Fruit fly (Drosophila melanogaster) Kc167 (cell line): ENCODE measurements around the gene CG45154.

Experiments
- Myc ChIP-seq: fragments of >200 bp; optimal IDR thresholded peaks from 2 replicates; lab custom pipeline; 2017; ENCODE audit warnings: missing external identifiers
- Sin3A ChIP-seq: fragments of >200 bp; optimal IDR thresholded peaks from 2 replicates; lab custom pipeline; 2018; ENCODE audit warnings: missing external identifiers
- h ChIP-seq: fragments of >200 bp; optimal IDR thresholded peaks from 3 replicates; lab custom pipeline; 2018; ENCODE audit warnings: missing external identifiers
- insv ChIP-seq: fragments of >200 bp; optimal IDR thresholded peaks from 3 replicates; lab custom pipeline; 2018; ENCODE audit warnings: missing external identifiers
- psq ChIP-seq: fragments of >200 bp; optimal IDR thresholded peaks from 2 replicates; lab custom pipeline; 2017; ENCODE audit warnings: missing external identifiers
- ttk ChIP-seq: sonication (Bioruptor generic); optimal IDR thresholded peaks from 2 replicates; lab custom pipeline; 2017; ENCODE audit warnings: missing external identifiers

Gene CG45154

dm6 chrX:21146941-21147340 lies at the start of gene CG45154:
Gene CG45154 (minus strand): TSS chrX:21147041.
- TF ChIP-seq ttk (lab: Kevin White, UChicago) (no peak), psq (lab: Kevin White, UChicago) (no peak), insv (lab: Kevin White, UChicago) (no peak), h (no peak), Sin3A (lab: Kevin White, UChicago) (no peak), Myc (lab: Kevin White, UChicago) (no peak)

- no peak for TF ChIP-seq h
- no peak for TF ChIP-seq Myc (lab: Kevin White, UChicago)
- no peak for TF ChIP-seq psq (lab: Kevin White, UChicago)
- no peak for TF ChIP-seq ttk (lab: Kevin White, UChicago)
- no peak for TF ChIP-seq Sin3A (lab: Kevin White, UChicago)
- TF ChIP-seq insv (lab: Kevin White, UChicago), result no peak
Observed at dm6 chrX:21192953-21193352, 46.1 kb upstream of the CG45154 start, which contains the start of gene ccb. Gene ccb (plus strand): TSS chrX:21193253.

dm6 chrX:21127267-21127666 lies 19.6 kb downstream of the CG45154 start:
- TF ChIP-seq h (no peak), Sin3A (lab: Kevin White, UChicago) (no peak), ttk (lab: Kevin White, UChicago) (no peak), psq (lab: Kevin White, UChicago) (no peak), insv (lab: Kevin White, UChicago) (no peak), Myc (lab: Kevin White, UChicago) (no peak)

- TF ChIP-seq Myc (lab: Kevin White, UChicago), result no peak
- no peak for TF ChIP-seq h
- no peak for TF ChIP-seq psq (lab: Kevin White, UChicago)
- TF ChIP-seq Sin3A (lab: Kevin White, UChicago), result no peak
- no peak for TF ChIP-seq ttk (lab: Kevin White, UChicago)
- TF ChIP-seq insv (lab: Kevin White, UChicago), result no peak
Observed at dm6 chrX:21126790-21127189, 20.1 kb downstream of the CG45154 start.

- TF ChIP-seq h (no peak), ttk (lab: Kevin White, UChicago) (no peak), insv (lab: Kevin White, UChicago) (no peak), psq (lab: Kevin White, UChicago) (no peak), Myc (lab: Kevin White, UChicago) (no peak), Sin3A (lab: Kevin White, UChicago) (no peak)
Observed at dm6 chrX:21125966-21126553, 20.8 kb downstream of the CG45154 start.

dm6 chrX:21124176-21124575 lies 22.7 kb downstream of the CG45154 start:
- no peak for TF ChIP-seq Myc (lab: Kevin White, UChicago)
- no peak for TF ChIP-seq h
- no peak for TF ChIP-seq ttk (lab: Kevin White, UChicago)

- TF ChIP-seq Sin3A (lab: Kevin White, UChicago), result no peak
- TF ChIP-seq insv (lab: Kevin White, UChicago), result no peak
- TF ChIP-seq Myc (lab: Kevin White, UChicago), result no peak
- TF ChIP-seq ttk (lab: Kevin White, UChicago), result no peak
- no peak for TF ChIP-seq h
- no peak for TF ChIP-seq psq (lab: Kevin White, UChicago)
Observed at dm6 chrX:21123499-21123898, 23.3 kb downstream of the CG45154 start, which contains the start of gene ldd. Gene ldd (plus strand): TSS chrX:21123634.

- no peak for TF ChIP-seq insv (lab: Kevin White, UChicago)
- TF ChIP-seq psq (lab: Kevin White, UChicago), result no peak
- TF ChIP-seq Sin3A (lab: Kevin White, UChicago), result no peak
- TF ChIP-seq Myc (lab: Kevin White, UChicago), result no peak
- TF ChIP-seq ttk (lab: Kevin White, UChicago), result no peak
- no peak for TF ChIP-seq h
Observed at dm6 chrX:21116864-21117464, 29.9 kb downstream of the CG45154 start, which contains the start of the genes unc and CG15445. Gene unc (minus strand): TSS chrX:21116914. Gene CG15445 (plus strand): TSS chrX:21117159.

- TF ChIP-seq h (no peak), ttk (lab: Kevin White, UChicago) (no peak), Sin3A (lab: Kevin White, UChicago) (no peak), Myc (lab: Kevin White, UChicago) (no peak), insv (lab: Kevin White, UChicago) (no peak)
Observed at dm6 chrX:21106269-21106668, 40.6 kb downstream of the CG45154 start, which contains the start of gene CG1503. Gene CG1503 (minus strand): TSS chrX:21106369.

dm6 chrX:21102106-21102505 lies 44.7 kb downstream of the CG45154 start, which contains the start of gene CG15446:
Gene CG15446 (minus strand): TSS chrX:21102206.
- TF ChIP-seq Sin3A (lab: Kevin White, UChicago) (no peak), Myc (lab: Kevin White, UChicago) (no peak), ttk (lab: Kevin White, UChicago) (no peak), h (no peak), psq (lab: Kevin White, UChicago) (no peak), insv (lab: Kevin White, UChicago) (no peak)
